Worm (Caenorhabditis elegans) whole organism, L3 larva: Measurements from ENCODE around the gene R11F4.2.

ENCODE experiments used
- aly-2 ChIP-seq: fragments of 150-350 bp; optimal IDR thresholded peaks from 2 replicates; lab custom pipeline; 2014; ENCODE audit warnings: missing biosample characterization, missing genetic modification characterization
- ama-1 ChIP-seq: fragments of 150-350 bp; optimal IDR thresholded peaks from 2 replicates; lab custom pipeline; 2018
- ceh-16 ChIP-seq: sonication (generic microtip); optimal IDR thresholded peaks from 2 replicates; lab custom pipeline; 2017; ENCODE audit warnings: missing biosample characterization, missing genetic modification characterization
- ceh-28 ChIP-seq: fragments of 150-350 bp; optimal IDR thresholded peaks from 2 replicates; lab custom pipeline; 2014; ENCODE audit warnings: missing biosample characterization, missing genetic modification reagents, missing genetic modification characterization
- ceh-9 ChIP-seq: sonication (generic microtip); optimal IDR thresholded peaks from 2 replicates; lab custom pipeline; 2018; ENCODE audit warnings: missing biosample characterization, missing genetic modification characterization
- daf-12 ChIP-seq: fragments of 150-350 bp; optimal IDR thresholded peaks from 2 replicates; lab custom pipeline; 2014; ENCODE audit warnings: missing biosample characterization, missing genetic modification reagents, missing genetic modification characterization
- egl-27 ChIP-seq: sonication (generic microtip); optimal IDR thresholded peaks from 4 replicates; lab custom pipeline; 2017; ENCODE audit warnings: missing biosample characterization, missing genetic modification reagents, missing genetic modification characterization
- egl-5 ChIP-seq: fragments of 150-350 bp; optimal IDR thresholded peaks from 2 replicates; lab custom pipeline; 2017; ENCODE audit warnings: missing biosample characterization, missing genetic modification reagents, missing genetic modification characterization, inconsistent platforms
- elt-2 ChIP-seq: sonication (generic microtip); optimal IDR thresholded peaks from 2 replicates; lab custom pipeline; 2016; ENCODE audit warnings: missing genetic modification reagents, mild to moderate bottlenecking, missing genetic modification characterization, missing compliant biosample characterization
- elt-3 ChIP-seq, 3 experiments: fragments of 150-350 bp in 1 of 3; sonication (generic microtip) in 2 of 3; optimal IDR thresholded peaks; 2 replicates in 2 of 3; 4 replicates in 1 of 3; lab custom pipeline; 2014 to 2017; ENCODE audit warnings: missing biosample characterization in 3 of 3, missing genetic modification characterization in 3 of 3
- eor-1 ChIP-seq, 2 experiments: fragments of 150-350 bp; optimal IDR thresholded peaks; 2 replicates each; lab custom pipeline; 2014 to 2018; ENCODE audit warnings: missing biosample characterization in 2 of 2, missing genetic modification characterization in 2 of 2
- hmg-11 ChIP-seq: sonication (generic microtip); optimal IDR thresholded peaks from 2 replicates; lab custom pipeline; 2016; ENCODE audit warnings: missing genetic modification characterization, missing compliant biosample characterization
- jun-1 ChIP-seq: fragments of 150-350 bp; optimal IDR thresholded peaks from 2 replicates; lab custom pipeline; 2014; ENCODE audit warnings: missing biosample characterization, missing genetic modification reagents, missing genetic modification characterization
- lin-15B ChIP-seq: fragments of 150-350 bp; optimal IDR thresholded peaks from 2 replicates; lab custom pipeline; 2014; ENCODE audit warnings: missing biosample characterization, missing genetic modification characterization
- lin-39 ChIP-seq: fragments of 150-350 bp; optimal IDR thresholded peaks from 2 replicates; lab custom pipeline; 2018; ENCODE audit warnings: missing biosample characterization, missing genetic modification reagents, missing genetic modification characterization
- lsy-12 ChIP-seq: sonication (generic microtip); optimal IDR thresholded peaks from 2 replicates; lab custom pipeline; 2016; ENCODE audit warnings: mild to moderate bottlenecking, missing genetic modification characterization, missing compliant biosample characterization
- mdl-1 ChIP-seq: fragments of 150-350 bp; optimal IDR thresholded peaks from 2 replicates; lab custom pipeline; 2014; ENCODE audit warnings: missing biosample characterization, missing genetic modification characterization
- nfya-1 ChIP-seq: sonication (generic microtip); optimal IDR thresholded peaks from 2 replicates; lab custom pipeline; 2017; ENCODE audit warnings: missing genetic modification characterization, mild to moderate bottlenecking, missing compliant biosample characterization, antibody characterized with exemption, moderate library complexity; ENCODE audit not compliant: insufficient read depth
- nhr-237 ChIP-seq: fragments of 150-350 bp; optimal IDR thresholded peaks from 2 replicates; lab custom pipeline; 2014; ENCODE audit warnings: missing biosample characterization, missing genetic modification characterization
- nhr-25 ChIP-seq: sonication (generic microtip); optimal IDR thresholded peaks from 2 replicates; lab custom pipeline; 2017; ENCODE audit warnings: missing biosample characterization, missing genetic modification characterization
- nhr-28 ChIP-seq: fragments of 150-350 bp; optimal IDR thresholded peaks from 2 replicates; lab custom pipeline; 2014; ENCODE audit warnings: missing biosample characterization, missing genetic modification characterization
- nhr-43 ChIP-seq: sonication (generic microtip); optimal IDR thresholded peaks from 2 replicates; lab custom pipeline; 2016; ENCODE audit warnings: mild to moderate bottlenecking, missing genetic modification characterization, missing compliant biosample characterization; ENCODE audit not compliant: poor library complexity, severe bottlenecking
- nhr-67 ChIP-seq: fragments of 150-350 bp; optimal IDR thresholded peaks from 2 replicates; lab custom pipeline; 2014; ENCODE audit warnings: missing biosample characterization, missing genetic modification characterization
- nhr-76 ChIP-seq: fragments of 150-350 bp; sonication (generic microtip); optimal IDR thresholded peaks from 5 replicates; lab custom pipeline; 2014; ENCODE audit warnings: missing biosample characterization, missing genetic modification characterization
- pha-4 ChIP-seq: fragments of 150-350 bp; optimal IDR thresholded peaks from 2 replicates; lab custom pipeline; 2014; ENCODE audit warnings: missing biosample characterization, missing genetic modification reagents, missing genetic modification characterization
- pqm-1 ChIP-seq: fragments of 150-350 bp; optimal IDR thresholded peaks from 2 replicates; lab custom pipeline; 2017; ENCODE audit warnings: missing biosample characterization, missing genetic modification characterization, inconsistent platforms
- sea-2 ChIP-seq: fragments of 150-350 bp; sonication (generic microtip); optimal IDR thresholded peaks from 4 replicates; lab custom pipeline; 2014; ENCODE audit warnings: missing biosample characterization, missing genetic modification reagents, missing genetic modification characterization
- skn-1 ChIP-seq: fragments of 150-350 bp; optimal IDR thresholded peaks from 2 replicates; lab custom pipeline; 2014; ENCODE audit warnings: missing biosample characterization, missing genetic modification characterization
- tbx-2 ChIP-seq: sonication (generic microtip); optimal IDR thresholded peaks from 2 replicates; lab custom pipeline; 2016; ENCODE audit warnings: mild to moderate bottlenecking, missing genetic modification characterization, missing compliant biosample characterization
- unc-39 ChIP-seq: sonication (generic microtip); optimal IDR thresholded peaks from 4 replicates; lab custom pipeline; 2017; ENCODE audit warnings: missing biosample characterization, missing genetic modification characterization
- unc-62 ChIP-seq: fragments of 150-350 bp; sonication (generic microtip); optimal IDR thresholded peaks from 4 replicates; lab custom pipeline; 2014; ENCODE audit warnings: missing biosample characterization, missing genetic modification reagents, missing genetic modification characterization
- ztf-11 ChIP-seq: fragments of 150-350 bp; optimal IDR thresholded peaks from 2 replicates; lab custom pipeline; 2014; ENCODE audit warnings: missing biosample characterization, missing genetic modification characterization
- ztf-4 ChIP-seq: fragments of 150-350 bp; optimal IDR thresholded peaks from 2 replicates; lab custom pipeline; 2014; ENCODE audit warnings: missing biosample characterization, missing genetic modification characterization

Gene R11F4.2

DNA sequence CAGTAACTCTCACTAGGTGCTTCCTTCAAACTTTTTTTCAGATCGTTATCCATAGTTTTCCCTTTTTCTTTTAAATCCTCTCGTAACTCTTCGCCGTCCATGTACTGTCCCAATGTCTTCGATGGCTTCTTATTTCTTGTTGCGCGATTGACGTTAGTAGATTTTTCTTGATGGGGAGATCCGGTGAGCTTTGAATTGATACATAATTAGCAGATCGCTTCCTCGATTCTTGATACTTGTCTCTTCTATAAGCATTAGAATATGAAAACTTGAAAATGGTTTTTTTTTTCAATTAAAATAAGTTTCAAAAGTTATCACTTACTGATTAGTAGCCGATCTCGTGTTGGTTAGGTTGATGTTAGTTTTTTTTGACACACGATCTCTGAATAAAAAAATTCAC is 37.5 kb upstream of the R11F4.2 start, which contains the start of gene K07D4.2:
TSS of gene K07D4.2 (minus strand) at position 101 of the 400 bp plus-strand sequence.
- no peak for TF ChIP-seq lin-39 (tag; lab: Kevin White, UChicago)
- TF ChIP-seq egl-5: no peak
- no peak for TF ChIP-seq nfya-1
- TF ChIP-seq skn-1 (tag; lab: Kevin White, UChicago): no peak
- TF ChIP-seq ama-1 (lab: Kevin White, UChicago): no peak
- TF ChIP-seq ceh-28 (tag; lab: Kevin White, UChicago): no peak
- TF ChIP-seq ceh-9 (tag; lab: Kevin White, UChicago): no peak
- TF ChIP-seq nhr-76: no peak
- TF ChIP-seq jun-1 (tag; lab: Kevin White, UChicago): no peak
- TF ChIP-seq unc-39 (tag; lab: Kevin White, UChicago): no peak

DNA sequence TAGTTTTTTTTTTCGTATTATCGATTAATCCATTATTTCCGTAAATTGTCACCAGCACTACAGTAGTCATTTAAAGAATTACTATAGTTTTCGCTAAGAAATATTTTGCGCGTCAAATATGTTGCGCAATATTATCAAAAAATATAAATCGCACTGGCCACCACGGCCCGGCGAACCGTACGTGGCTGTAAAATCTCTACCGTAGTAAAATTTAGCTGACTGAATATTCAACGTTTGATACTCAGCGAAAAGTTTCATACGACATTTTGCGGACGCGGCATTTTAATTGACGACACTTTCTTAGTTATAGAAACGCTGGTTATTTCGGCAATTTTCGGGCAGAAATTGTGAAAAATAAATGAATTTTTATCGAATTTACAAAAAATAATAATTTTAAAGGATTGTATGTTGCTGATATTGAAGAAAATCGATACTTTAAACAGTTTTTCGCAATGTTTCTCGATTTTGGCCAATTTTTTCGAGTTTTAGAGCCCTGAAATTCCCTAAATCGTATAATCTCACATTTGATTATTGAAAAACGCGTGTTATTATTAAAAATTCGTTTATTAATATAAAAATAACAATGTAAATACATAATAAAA is 34.9 kb upstream of the R11F4.2 start:
- TF ChIP-seq lin-15B (tag; lab: Kevin White, UChicago) (peak; percentile 22), hmg-11 (tag; lab: Kevin White, UChicago) (peak; percentile 43), nhr-43 (tag; lab: Kevin White, UChicago) (peak; percentile 58), elt-2 (tag; lab: Kevin White, UChicago) (peak; percentile 54), lsy-12 (tag; lab: Kevin White, UChicago) (peak; percentile 31), tbx-2 (tag; lab: Kevin White, UChicago) (peak; percentile 30), nfya-1 (peak; percentile 13)

DNA sequence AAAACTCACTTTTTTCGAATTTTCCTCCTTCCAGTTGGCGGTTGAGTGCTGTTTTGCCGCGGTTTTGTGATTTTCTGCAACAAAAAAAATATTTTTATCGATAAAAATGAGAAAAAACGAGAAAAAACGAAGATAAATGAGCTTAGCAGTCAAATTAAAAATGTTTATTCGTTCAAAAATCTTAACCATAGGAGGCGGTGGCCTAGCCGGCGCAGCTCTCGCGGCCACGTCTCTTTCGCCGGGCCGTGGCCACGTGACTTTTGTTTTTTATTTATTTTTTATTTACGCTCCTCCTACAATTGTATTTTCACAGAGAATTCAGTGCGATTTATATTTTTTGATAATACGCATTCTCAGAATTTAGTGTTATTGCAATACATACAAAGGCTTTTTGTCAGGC is 33.2 kb upstream of the R11F4.2 start:
- TF ChIP-seq elt-2 (tag; lab: Kevin White, UChicago): peak; percentile 21
- TF ChIP-seq pha-4 (tag; lab: Kevin White, UChicago): peak; percentile 6
- peak; percentile 21 for TF ChIP-seq nfya-1
- TF ChIP-seq lin-15B (tag; lab: Kevin White, UChicago): peak; percentile 3

DNA sequence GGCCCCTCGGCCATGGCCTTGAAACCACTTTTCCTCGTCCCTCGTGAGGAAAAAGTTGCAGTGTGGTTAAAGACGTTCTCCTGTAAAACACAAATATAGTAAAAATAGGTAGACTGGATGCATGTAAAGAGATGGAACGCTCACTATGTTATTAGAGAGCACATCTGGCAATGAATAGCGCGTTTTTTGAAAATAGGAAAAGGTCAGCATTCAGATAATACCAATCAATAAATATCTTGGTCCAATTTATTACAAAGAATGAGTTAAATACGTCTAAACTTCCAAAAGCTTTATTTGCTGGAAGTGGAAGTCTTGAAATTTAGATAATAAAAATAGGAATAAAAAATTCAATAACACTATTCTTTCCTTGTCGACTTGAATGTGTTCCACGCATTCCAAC is 20.4 kb upstream of the R11F4.2 start, which contains the start of gene gadr-4:
TSS of gene gadr-4 (minus strand) at position 101 of the 400 bp plus-strand sequence.
- no peak for TF ChIP-seq ceh-16 (tag; lab: Kevin White, UChicago)
- TF ChIP-seq, all 47 proteins: peak for 0

DNA sequence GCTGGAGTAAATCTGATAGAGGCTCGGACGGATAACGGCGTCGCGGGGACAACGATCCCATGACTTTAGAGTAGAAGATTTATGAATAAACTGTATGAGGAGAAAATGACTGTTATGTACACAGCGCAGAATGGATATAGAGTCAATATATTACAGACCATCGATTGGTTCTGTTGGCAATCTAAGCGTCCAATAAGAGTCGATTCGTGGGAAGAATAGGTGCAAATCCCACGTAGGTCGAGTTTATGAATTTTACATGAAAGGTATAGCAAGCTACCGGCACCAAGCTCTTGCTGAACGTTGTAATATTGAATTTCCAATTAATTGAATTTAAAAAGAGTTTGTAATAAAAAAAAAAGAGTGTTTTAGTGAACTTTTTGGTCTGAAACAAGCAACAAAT is 18.9 kb upstream of the R11F4.2 start, which contains the start of gene fbxb-118:
TSS of gene fbxb-118 (minus strand) at position 101 of the 400 bp plus-strand sequence.
- TF ChIP-seq aly-2 (tag; lab: Kevin White, UChicago) (no peak), eor-1 (tag; optimal IDR thresholded peaks at IDR 0.05; lab: Kevin White, UChicago) (no peak), nhr-25 (no peak), elt-2 (tag; lab: Kevin White, UChicago) (no peak), nhr-237 (no peak), elt-3 (tag; optimal IDR thresholded peaks at IDR 0.05; lab: Kevin White, UChicago) (no peak), jun-1 (tag; lab: Kevin White, UChicago) (no peak), lsy-12 (tag; lab: Kevin White, UChicago) (no peak), ztf-4 (no peak), ama-1 (lab: Kevin White, UChicago) (no peak), nhr-28 (tag; lab: Kevin White, UChicago) (no peak), ceh-16 (tag; lab: Kevin White, UChicago) (no peak), lin-15B (tag; lab: Kevin White, UChicago) (no peak), nhr-43 (tag; lab: Kevin White, UChicago) (no peak), egl-5 (no peak), egl-27 (tag; lab: Kevin White, UChicago) (no peak), nhr-67 (tag; lab: Kevin White, UChicago) (no peak), daf-12 (tag; lab: Kevin White, UChicago) (no peak), unc-62 (GFP tag; lab: Kevin White, UChicago) (no peak)
- TF ChIP-seq, all 47 proteins: peak for 0

DNA sequence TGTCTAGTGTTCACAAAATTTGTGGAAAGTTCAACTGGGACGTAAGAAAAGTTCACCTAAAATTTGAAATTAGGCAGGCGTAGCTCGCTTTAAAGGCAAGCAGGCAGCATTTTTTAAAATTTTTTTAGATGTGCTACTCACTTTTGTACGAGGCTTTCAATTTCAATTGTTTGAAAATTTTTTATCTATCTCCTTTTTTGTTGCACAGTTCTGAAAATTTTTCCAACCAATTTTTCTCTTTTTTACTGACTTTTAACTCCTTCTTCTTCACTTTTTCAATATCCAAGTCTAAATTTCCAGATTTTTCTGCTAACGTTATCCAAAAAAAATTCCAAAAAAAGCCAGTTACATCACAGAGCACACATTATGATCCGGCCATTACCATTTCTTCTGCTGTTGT is 15.6 kb upstream of the R11F4.2 start, which contains the start of gene W06A11.1:
TSS of gene W06A11.1 (plus strand) at position 301 of the 400 bp plus-strand sequence.
- no peak for TF ChIP-seq elt-2 (tag; lab: Kevin White, UChicago)
- no peak for TF ChIP-seq aly-2 (tag; lab: Kevin White, UChicago)
- no peak for TF ChIP-seq mdl-1 (tag; lab: Kevin White, UChicago)
- no peak for TF ChIP-seq lsy-12 (tag; lab: Kevin White, UChicago)
- TF ChIP-seq sea-2 (GFP tag; lab: Kevin White, UChicago): no peak
- no peak for TF ChIP-seq daf-12 (tag; lab: Kevin White, UChicago)
- TF ChIP-seq ceh-16 (tag; lab: Kevin White, UChicago): no peak
- no peak for TF ChIP-seq nhr-76
- TF ChIP-seq eor-1 (tag; optimal IDR thresholded peaks at IDR 0.05; lab: Kevin White, UChicago): no peak
- no peak for TF ChIP-seq nhr-237
- TF ChIP-seq ceh-28 (tag; lab: Kevin White, UChicago): no peak
- TF ChIP-seq unc-39 (tag; lab: Kevin White, UChicago): no peak
- no peak for TF ChIP-seq nhr-43 (tag; lab: Kevin White, UChicago)
- TF ChIP-seq pha-4 (tag; lab: Kevin White, UChicago): no peak
- no peak for TF ChIP-seq ztf-11 (tag; lab: Kevin White, UChicago)
- TF ChIP-seq nhr-28 (tag; lab: Kevin White, UChicago): no peak
- TF ChIP-seq pqm-1: no peak
